Fruit fly (Drosophila melanogaster) whole organism, prepupa: ENCODE measurements around the gene dsd.

Experiments
- Blimp-1 ChIP-seq: fragments of 200-800 bp; sonication (Bioruptor generic); optimal IDR thresholded peaks from 3 replicates; lab custom pipeline; 2017; ENCODE audit warnings: missing biosample characterization, missing genetic modification characterization, mild to moderate bottlenecking, moderate library complexity, missing genetic modification reagents
- CG10631 ChIP-seq: fragments of 200-800 bp; sonication (Bioruptor generic); optimal IDR thresholded peaks from 2 replicates; lab custom pipeline; 2016; ENCODE audit warnings: missing biosample characterization, missing genetic modification characterization
- CG10669 ChIP-seq: fragments of 200-800 bp; sonication (Bioruptor generic); optimal IDR thresholded peaks from 3 replicates; lab custom pipeline; 2018; ENCODE audit warnings: missing biosample characterization, mild to moderate bottlenecking, missing genetic modification characterization, moderate library complexity
- CG11294 ChIP-seq: fragments of 200-800 bp; sonication (Bioruptor generic); IDR thresholded peaks from 2 replicates; pipeline ENCODE4 v1.3.6; 2022; ENCODE audit warnings: missing biosample characterization, missing genetic modification characterization
- CG11762 ChIP-seq: fragments of 200-800 bp; sonication (Bioruptor generic); optimal IDR thresholded peaks from 3 replicates; lab custom pipeline; 2016; ENCODE audit warnings: missing biosample characterization, missing genetic modification characterization; ENCODE audit not compliant: insufficient read depth
- CG11902 ChIP-seq: fragments of 200-800 bp; sonication (Bioruptor generic); optimal IDR thresholded peaks from 3 replicates; lab custom pipeline; 2016; ENCODE audit warnings: missing biosample characterization, missing genetic modification characterization
- CG15336 ChIP-seq: fragments of 200-800 bp; sonication (Bioruptor generic); IDR thresholded peaks from 2 replicates; pipeline ENCODE4 v1.3.6; 2022; ENCODE audit warnings: missing biosample characterization, missing genetic modification characterization
- CG1621 ChIP-seq: fragments of 200-800 bp; sonication (Bioruptor generic); optimal IDR thresholded peaks from 3 replicates; lab custom pipeline; 2018; ENCODE audit warnings: missing biosample characterization, mild to moderate bottlenecking, missing genetic modification characterization
- CG16779 ChIP-seq: fragments of 200-800 bp; sonication (Bioruptor generic); optimal IDR thresholded peaks from 3 replicates; lab custom pipeline; 2017; ENCODE audit warnings: missing biosample characterization, mild to moderate bottlenecking, missing genetic modification characterization
- CG3032 ChIP-seq: fragments of 200-800 bp; optimal IDR thresholded peaks from 2 replicates; lab custom pipeline; 2019; ENCODE audit warnings: missing biosample characterization, mild to moderate bottlenecking, missing genetic modification characterization, moderate library complexity
- CG31627 ChIP-seq: fragments of 200-800 bp; sonication (Bioruptor generic); optimal IDR thresholded peaks from 3 replicates; lab custom pipeline; 2016; ENCODE audit warnings: missing biosample characterization, missing genetic modification characterization
- CG34406 ChIP-seq: fragments of 200-800 bp; sonication (Bioruptor generic); optimal IDR thresholded peaks from 3 replicates; lab custom pipeline; 2016; ENCODE audit warnings: missing biosample characterization, missing genetic modification characterization
- CG3919 ChIP-seq: fragments of 200-800 bp; sonication (Bioruptor generic); optimal IDR thresholded peaks from 3 replicates; lab custom pipeline; 2016; ENCODE audit warnings: missing biosample characterization, missing genetic modification characterization
- CG6163 ChIP-seq: fragments of 200-800 bp; sonication (Bioruptor generic); IDR thresholded peaks from 3 replicates; pipeline ENCODE4 v1.3.6; 2022; ENCODE audit warnings: missing biosample characterization, missing genetic modification characterization
- CG6276 ChIP-seq: fragments of 200-800 bp; sonication (Bioruptor generic); optimal IDR thresholded peaks from 2 replicates; lab custom pipeline; 2017; ENCODE audit warnings: missing biosample characterization, mild to moderate bottlenecking, missing genetic modification characterization
- CG6792 ChIP-seq: fragments of 200-800 bp; sonication (Bioruptor generic); optimal IDR thresholded peaks from 3 replicates; lab custom pipeline; 2016; ENCODE audit warnings: missing biosample characterization, missing genetic modification characterization
- CG6808 ChIP-seq: fragments of 200-800 bp; sonication (Bioruptor generic); optimal IDR thresholded peaks from 3 replicates; lab custom pipeline; 2017; ENCODE audit warnings: missing biosample characterization, missing genetic modification characterization, mild to moderate bottlenecking, moderate library complexity, missing genetic modification reagents
- CG6854 ChIP-seq: fragments of 200-800 bp; sonication (Bioruptor generic); optimal IDR thresholded peaks from 2 replicates; lab custom pipeline; 2017; ENCODE audit warnings: missing biosample characterization, mild to moderate bottlenecking, missing genetic modification characterization
- CG7368 ChIP-seq: fragments of 200-800 bp; sonication (Bioruptor generic); optimal IDR thresholded peaks from 3 replicates; lab custom pipeline; 2016; ENCODE audit warnings: missing biosample characterization, missing genetic modification characterization
- CG8119 ChIP-seq: fragments of 200-800 bp; sonication (Bioruptor generic); IDR thresholded peaks from 3 replicates; pipeline ENCODE4 v1.3.6; 2022; ENCODE audit warnings: missing biosample characterization, missing genetic modification characterization
- CG8319 ChIP-seq: fragments of 200-800 bp; sonication (Bioruptor generic); optimal IDR thresholded peaks from 3 replicates; lab custom pipeline; 2016; ENCODE audit warnings: missing biosample characterization, missing genetic modification characterization
- CG8632 ChIP-seq: fragments of 200-800 bp; sonication (Bioruptor generic); optimal IDR thresholded peaks from 3 replicates; lab custom pipeline; 2016; ENCODE audit warnings: missing biosample characterization, missing genetic modification characterization
- CG9139 ChIP-seq: fragments of 200-800 bp; sonication (Bioruptor generic); optimal IDR thresholded peaks from 3 replicates; lab custom pipeline; 2017; ENCODE audit warnings: missing biosample characterization, mild to moderate bottlenecking, missing genetic modification characterization
- Eip75B ChIP-seq: fragments of 200-800 bp; sonication (Bioruptor generic); optimal IDR thresholded peaks from 3 replicates; lab custom pipeline; 2016; ENCODE audit warnings: missing biosample characterization, missing genetic modification characterization
- Eip93F ChIP-seq: fragments of 200-800 bp; sonication (Bioruptor generic); optimal IDR thresholded peaks from 2 replicates; lab custom pipeline; 2016; ENCODE audit warnings: missing biosample characterization, mild to moderate bottlenecking, missing genetic modification characterization
- Ets21C ChIP-seq: fragments of 200-800 bp; sonication (Bioruptor generic); optimal IDR thresholded peaks from 3 replicates; lab custom pipeline; 2016; ENCODE audit warnings: missing biosample characterization, missing genetic modification characterization
- Ets96B ChIP-seq: fragments of 200-800 bp; optimal IDR thresholded peaks from 2 replicates; lab custom pipeline; 2019; ENCODE audit warnings: missing biosample characterization, mild to moderate bottlenecking, missing genetic modification characterization, moderate library complexity
- Gug ChIP-seq: fragments of 200-800 bp; sonication (Bioruptor generic); IDR thresholded peaks from 2 replicates; pipeline ENCODE4 v1.3.6; 2022; ENCODE audit warnings: missing biosample characterization, missing genetic modification characterization
- Hr4 ChIP-seq: fragments of 200-800 bp; sonication (Bioruptor generic); optimal IDR thresholded peaks from 3 replicates; lab custom pipeline; 2016; ENCODE audit warnings: missing biosample characterization, missing genetic modification characterization
- Lpt ChIP-seq: fragments of 200-800 bp; sonication (Bioruptor generic); optimal IDR thresholded peaks from 3 replicates; lab custom pipeline; 2016; ENCODE audit warnings: missing biosample characterization, missing genetic modification characterization
- Met ChIP-seq: fragments of 200-800 bp; sonication (Bioruptor generic); optimal IDR thresholded peaks from 3 replicates; lab custom pipeline; 2016; ENCODE audit warnings: missing biosample characterization, missing genetic modification characterization
- OdsH ChIP-seq: fragments of 200-800 bp; sonication (Bioruptor generic); optimal IDR thresholded peaks from 3 replicates; lab custom pipeline; 2016; ENCODE audit warnings: missing biosample characterization, missing genetic modification characterization
- Smox ChIP-seq: fragments of 200-800 bp; sonication (Bioruptor generic); optimal IDR thresholded peaks from 3 replicates; lab custom pipeline; 2016; ENCODE audit warnings: missing biosample characterization, missing genetic modification characterization
- Sox102F ChIP-seq: fragments of 200-800 bp; sonication (Bioruptor generic); optimal IDR thresholded peaks from 2 replicates; lab custom pipeline; 2016; ENCODE audit warnings: missing biosample characterization, mild to moderate bottlenecking, missing genetic modification characterization
- Sox14 ChIP-seq: fragments of 200-800 bp; sonication (Bioruptor generic); optimal IDR thresholded peaks from 3 replicates; lab custom pipeline; 2016; ENCODE audit warnings: missing biosample characterization, missing genetic modification characterization
- Sox15 ChIP-seq: fragments of 200-800 bp; sonication (Bioruptor generic); optimal IDR thresholded peaks from 3 replicates; lab custom pipeline; 2016; ENCODE audit warnings: missing biosample characterization, missing genetic modification characterization
- acj6 ChIP-seq: fragments of 200-800 bp; sonication (Bioruptor generic); optimal IDR thresholded peaks from 3 replicates; lab custom pipeline; 2016; ENCODE audit warnings: missing biosample characterization, missing genetic modification characterization
- cyc ChIP-seq: fragments of 200-800 bp; sonication (Bioruptor generic); optimal IDR thresholded peaks from 3 replicates; lab custom pipeline; 2016; ENCODE audit warnings: missing biosample characterization, missing genetic modification characterization
- dsx ChIP-seq: fragments of 200-800 bp; optimal IDR thresholded peaks from 3 replicates; lab custom pipeline; 2019; ENCODE audit warnings: missing biosample characterization, mild to moderate bottlenecking, missing genetic modification characterization, moderate library complexity; ENCODE audit not compliant: poor library complexity, severe bottlenecking
- eg ChIP-seq: fragments of 200-800 bp; sonication (Bioruptor generic); IDR thresholded peaks from 3 replicates; pipeline ENCODE4 v1.3.6; 2022; ENCODE audit warnings: missing biosample characterization, missing genetic modification characterization
- esn ChIP-seq: fragments of 200-800 bp; sonication (Bioruptor generic); optimal IDR thresholded peaks from 2 replicates; lab custom pipeline; 2016; ENCODE audit warnings: missing biosample characterization, mild to moderate bottlenecking, missing genetic modification characterization, moderate library complexity
- fd85E ChIP-seq: fragments of 200-800 bp; sonication (Bioruptor generic); optimal IDR thresholded peaks from 3 replicates; lab custom pipeline; 2016; ENCODE audit warnings: missing biosample characterization, missing genetic modification characterization
- fkh ChIP-seq: fragments of 200-800 bp; sonication (Bioruptor generic); optimal IDR thresholded peaks from 3 replicates; lab custom pipeline; 2017; ENCODE audit warnings: missing biosample characterization, mild to moderate bottlenecking, missing genetic modification characterization, moderate library complexity
- lz ChIP-seq: fragments of 200-800 bp; sonication (Bioruptor generic); optimal IDR thresholded peaks from 3 replicates; lab custom pipeline; 2016; ENCODE audit warnings: missing biosample characterization, missing genetic modification characterization
- net ChIP-seq: fragments of 200-800 bp; sonication (Bioruptor generic); optimal IDR thresholded peaks from 3 replicates; lab custom pipeline; 2016; ENCODE audit warnings: missing biosample characterization, missing genetic modification characterization
- pdm3 ChIP-seq: fragments of 200-800 bp; sonication (Bioruptor generic); optimal IDR thresholded peaks from 3 replicates; lab custom pipeline; 2016; ENCODE audit warnings: missing biosample characterization, missing genetic modification characterization
- salr ChIP-seq, 2 experiments: fragments of 200-800 bp; sonication (Bioruptor generic); optimal IDR thresholded peaks; 3 replicates each; lab custom pipeline; 2016 to 2018; ENCODE audit warnings: missing biosample characterization in 2 of 2, missing genetic modification characterization in 2 of 2, mild to moderate bottlenecking in 1 of 2
- ss ChIP-seq, 2 experiments: fragments of 200-800 bp; sonication (Bioruptor generic); optimal IDR thresholded peaks; 2 replicates in 1 of 2; 3 replicates in 1 of 2; lab custom pipeline; 2017 to 2018; ENCODE audit warnings: mild to moderate bottlenecking in 2 of 2, missing biosample characterization in 2 of 2, missing genetic modification characterization in 2 of 2, moderate library complexity in 1 of 2
- svp ChIP-seq: fragments of 200-800 bp; sonication (Bioruptor generic); peaks from one replicate; lab custom pipeline; 2016; ENCODE audit warnings: missing biosample characterization, missing genetic modification characterization
- topi ChIP-seq: fragments of 200-800 bp; sonication (Bioruptor generic); optimal IDR thresholded peaks from 3 replicates; lab custom pipeline; 2016; ENCODE audit warnings: missing biosample characterization, missing genetic modification characterization
- vri ChIP-seq: fragments of 200-800 bp; sonication (Bioruptor generic); optimal IDR thresholded peaks from 3 replicates; lab custom pipeline; 2016; ENCODE audit warnings: missing biosample characterization, mild to moderate bottlenecking, missing genetic modification characterization

dsd gene

DNA sequence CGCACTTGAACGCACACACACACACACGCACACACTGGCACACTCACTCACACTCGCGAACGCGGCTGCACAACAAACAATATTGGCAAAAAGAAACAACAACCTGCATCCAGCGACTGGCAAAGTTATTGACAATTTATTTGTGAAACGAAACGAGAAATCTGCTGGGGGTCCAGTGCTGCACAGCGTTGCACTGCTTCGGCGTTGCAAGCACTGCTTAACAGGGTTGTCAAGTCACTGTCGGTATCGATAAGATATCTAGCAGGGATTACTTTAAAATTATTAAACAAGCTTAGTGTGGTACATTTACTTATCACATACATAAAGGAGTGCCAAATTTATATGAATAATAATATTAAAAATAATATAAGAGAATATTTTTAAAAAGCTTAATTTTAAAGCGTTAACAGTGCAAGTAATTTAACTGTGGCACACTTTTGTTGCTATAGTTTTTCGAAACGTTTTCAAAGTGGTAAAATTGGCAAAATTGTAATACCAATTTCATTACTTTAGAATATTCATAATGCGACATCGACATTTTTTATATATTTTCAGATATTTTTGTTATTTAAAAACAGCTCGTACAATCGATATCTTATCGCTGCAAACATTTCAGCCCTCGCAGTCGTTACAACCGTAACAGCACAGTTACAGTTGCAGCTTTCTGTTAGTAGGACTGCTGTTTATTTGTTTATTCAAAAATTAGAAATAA is at the start of gene dsd, which contains the start of gene Tusp:
dsd (minus strand) TSS at position 179 of the 712 bp plus-strand sequence.
Tusp (plus strand) TSS at position 662 of the 712 bp plus-strand sequence.
- TF ChIP-seq CG6276 (GFP tag; lab: Kevin White, UChicago) (no peak), cyc (peak; percentile 75), net (GFP tag; lab: Kevin White, UChicago) (peak; percentile 60), CG10631 (GFP tag; lab: Kevin White, UChicago) (peak; percentile 75), CG6792 (peak; percentile 55), esn (GFP tag; lab: Kevin White, UChicago) (peak; percentile 72), CG34406 (GFP tag; lab: Kevin White, UChicago) (peak; percentile 55), CG8632 (peak; percentile 40), Met (peak; percentile 45), Blimp-1 (GFP tag; lab: Kevin White, UChicago) (peak; percentile 35), CG11762 (GFP tag; lab: Kevin White, UChicago) (peak; percentile 15), CG3032 (tag; lab: Kevin White, UChicago) (peak; percentile 66), Lpt (GFP tag; lab: Kevin White, UChicago) (peak; percentile 36), CG11294 (GFP tag; lab: Robert Waterston, UW) (no peak), Eip93F (no peak), Eip75B (GFP tag; lab: Kevin White, UChicago) (peak; percentile 49), CG8319 (GFP tag; lab: Kevin White, UChicago) (peak; percentile 29), fkh (GFP tag; lab: Kevin White, UChicago) (peak; percentile 48), CG3919 (peak; percentile 85), acj6 (GFP tag; lab: Kevin White, UChicago) (peak; percentile 74), lz (peak; percentile 79), vri (GFP tag; lab: Kevin White, UChicago) (peak; percentile 44), Sox102F (GFP tag; lab: Kevin White, UChicago) (peak; percentile 36), CG16779 (tag; lab: Kevin White, UChicago) (peak; percentile 20), CG11902 (GFP tag; lab: Kevin White, UChicago) (peak; percentile 55), Gug (GFP tag; lab: Robert Waterston, UW) (peak; percentile 43), CG6163 (peak; percentile 66), eg (no peak; the same call in none of the 3 replicates), dsx (GFP tag; lab: Kevin White, UChicago) (peak; percentile 32), CG15336 (GFP tag; lab: Robert Waterston, UW) (peak; percentile 12; the same call in 1 of the 2 replicates), CG10669 (GFP tag; lab: Kevin White, UChicago) (peak; percentile 59), CG7368 (peak; percentile 30), Smox (GFP tag; lab: Kevin White, UChicago) (peak; percentile 29), topi (GFP tag; lab: Kevin White, UChicago) (peak; percentile 68), CG1621 (tag; lab: Kevin White, UChicago) (no peak), svp (peak; percentile 82), pdm3 (peak; percentile 69), Ets21C (GFP tag; lab: Kevin White, UChicago) (peak; percentile 56), CG9139 (GFP tag; lab: Kevin White, UChicago) (no peak), CG6854 (peak; percentile 21), ss (GFP tag; optimal IDR thresholded peaks at IDR 0.05; lab: Kevin White, UChicago) (peak in 1 of 2 experiments; percentile 53), CG31627 (GFP tag; lab: Kevin White, UChicago) (peak; percentile 81), Sox15 (peak; percentile 69), Sox14 (GFP tag; lab: Kevin White, UChicago) (peak; percentile 56), Hr4 (GFP tag; lab: Kevin White, UChicago) (peak; percentile 48), CG8119 (GFP tag; lab: Robert Waterston, UW) (no peak), CG6808 (GFP tag; lab: Kevin White, UChicago) (peak; percentile 24), salr (GFP tag; optimal IDR thresholded peaks at IDR 0.05; lab: Kevin White, UChicago) (peak; percentile 44 to 65), OdsH (peak; percentile 72), Ets96B (tag; lab: Kevin White, UChicago) (peak; percentile 33), fd85E (GFP tag; lab: Kevin White, UChicago) (no peak)
